Worm (Caenorhabditis elegans) whole organism, L4 larva: Measurements from ENCODE around the gene srgp-1.

Source experiments
- D1046.2 ChIP-seq: fragments of 200-800 bp; sonication (Bioruptor generic); IDR thresholded peaks from 2 replicates; pipeline ENCODE4 v1.3.6; 2022; ENCODE audit warnings: missing genetic modification characterization, missing compliant biosample characterization
- F10B5.3 ChIP-seq: sonication (generic microtip); optimal IDR thresholded peaks from 2 replicates; lab custom pipeline; 2016; ENCODE audit warnings: mild to moderate bottlenecking, missing genetic modification characterization, missing compliant biosample characterization
- F26F4.8 ChIP-seq: fragments of 200-800 bp; sonication (Bioruptor generic); conservative IDR thresholded peaks from 2 replicates; pipeline ENCODE4 v1.3.6; 2022; ENCODE audit warnings: missing genetic modification characterization, missing compliant biosample characterization
- F44E2.7 ChIP-seq: fragments of 200-800 bp; sonication (Bioruptor generic); IDR thresholded peaks from 2 replicates; pipeline ENCODE4 v2.1.2; 2022; ENCODE audit warnings: missing genetic modification characterization, missing compliant biosample characterization
- R02D3.7 ChIP-seq: fragments of 150-350 bp; sonication (generic microtip); optimal IDR thresholded peaks from 3 replicates; lab custom pipeline; 2014; ENCODE audit warnings: missing biosample characterization, missing genetic modification characterization
- T20F7.1 ChIP-seq: fragments of 200-800 bp; sonication (Bioruptor generic); optimal IDR thresholded peaks from 2 replicates; lab custom pipeline; 2018; ENCODE audit warnings: mild to moderate bottlenecking, missing genetic modification characterization, missing compliant biosample characterization
- Y5F2A.4 ChIP-seq: fragments of 200-800 bp; sonication (Bioruptor generic); optimal IDR thresholded peaks from 2 replicates; lab custom pipeline; 2018; ENCODE audit warnings: mild to moderate bottlenecking, missing genetic modification characterization, missing compliant biosample characterization
- ZK337.2 ChIP-seq: fragments of 200-800 bp; sonication (Bioruptor generic); IDR thresholded peaks from 2 replicates; pipeline ENCODE4 v1.3.6; 2022; ENCODE audit warnings: missing genetic modification reagents, missing genetic modification characterization, missing compliant biosample characterization
- ZK546.5 ChIP-seq, 2 experiments: sonication (generic microtip); optimal IDR thresholded peaks; 2 replicates each; lab custom pipeline; 2017; ENCODE audit warnings: missing biosample characterization in 2 of 2, missing genetic modification characterization in 2 of 2
- aly-2 ChIP-seq: sonication (generic microtip); optimal IDR thresholded peaks from 2 replicates; lab custom pipeline; 2018; ENCODE audit warnings: missing biosample characterization, missing genetic modification characterization
- ama-1 ChIP-seq: fragments of 150-350 bp; optimal IDR thresholded peaks from 2 replicates; lab custom pipeline; 2014; ENCODE audit warnings: inconsistent platforms, mixed read lengths
- arid-1 ChIP-seq: fragments of 200-800 bp; sonication (Bioruptor generic); conservative IDR thresholded peaks from 2 replicates; pipeline ENCODE4 v1.3.6; 2022; ENCODE audit warnings: missing genetic modification reagents, missing genetic modification characterization, missing compliant biosample characterization
- attf-4 ChIP-seq: sonication (generic microtip); optimal IDR thresholded peaks from 3 replicates; lab custom pipeline; 2017; ENCODE audit warnings: missing biosample characterization, missing genetic modification characterization
- ceh-20 ChIP-seq: fragments of 200-800 bp; sonication (Bioruptor generic); IDR thresholded peaks from 2 replicates; pipeline ENCODE4 v1.3.6; 2022; ENCODE audit warnings: missing genetic modification reagents, missing genetic modification characterization, missing compliant biosample characterization
- ceh-28 ChIP-seq: fragments of 150-350 bp; optimal IDR thresholded peaks from 2 replicates; lab custom pipeline; 2014; ENCODE audit warnings: missing biosample characterization, missing genetic modification reagents, missing genetic modification characterization
- ceh-44 ChIP-seq: fragments of 200-800 bp; sonication (Bioruptor generic); IDR thresholded peaks from 2 replicates; pipeline ENCODE4 v1.3.6; 2022; ENCODE audit warnings: missing genetic modification reagents, missing genetic modification characterization, missing compliant biosample characterization
- ceh-62 ChIP-seq: sonication (generic microtip); optimal IDR thresholded peaks from 2 replicates; lab custom pipeline; 2017; ENCODE audit warnings: missing biosample characterization, missing genetic modification characterization
- ceh-82 ChIP-seq: sonication (generic microtip); optimal IDR thresholded peaks from 2 replicates; lab custom pipeline; 2017; ENCODE audit warnings: missing biosample characterization, missing genetic modification characterization
- ces-1 ChIP-seq: fragments of 150-350 bp; sonication (generic microtip); optimal IDR thresholded peaks from 4 replicates; lab custom pipeline; 2014; ENCODE audit warnings: missing biosample characterization, missing genetic modification reagents, missing genetic modification characterization
- ctbp-1 ChIP-seq: fragments of 200-800 bp; sonication (Bioruptor generic); IDR thresholded peaks from 2 replicates; pipeline ENCODE4 v1.3.6; 2022; ENCODE audit warnings: missing genetic modification reagents, missing genetic modification characterization, missing compliant biosample characterization
- daf-8 ChIP-seq: fragments of 200-800 bp; sonication (Bioruptor generic); IDR thresholded peaks from 2 replicates; pipeline ENCODE4 v1.3.6; 2022; ENCODE audit warnings: missing genetic modification characterization, missing compliant biosample characterization
- dmd-8 ChIP-seq: fragments of 200-800 bp; sonication (Bioruptor generic); IDR thresholded peaks from 2 replicates; pipeline ENCODE4 v1.3.6; 2022; ENCODE audit warnings: missing genetic modification characterization, missing compliant biosample characterization
- dmd-9 ChIP-seq: fragments of 200-800 bp; sonication (Bioruptor generic); IDR thresholded peaks from 2 replicates; pipeline ENCODE4 v1.3.6; 2022; ENCODE audit warnings: missing genetic modification reagents, missing genetic modification characterization, missing compliant biosample characterization
- duxl-1 ChIP-seq: sonication (generic microtip); optimal IDR thresholded peaks from 2 replicates; lab custom pipeline; 2016; ENCODE audit warnings: mild to moderate bottlenecking, missing genetic modification characterization, moderate library complexity, missing compliant biosample characterization; ENCODE audit not compliant: poor library complexity
- fkh-10 ChIP-seq: fragments of 150-350 bp; optimal IDR thresholded peaks from 2 replicates; lab custom pipeline; 2014; ENCODE audit warnings: missing biosample characterization, missing genetic modification reagents, missing genetic modification characterization
- hlh-30 ChIP-seq: sonication (generic microtip); optimal IDR thresholded peaks from 2 replicates; lab custom pipeline; 2017; ENCODE audit warnings: antibody characterized with exemption, mild to moderate bottlenecking, missing genetic modification characterization, missing compliant biosample characterization; ENCODE audit not compliant: insufficient read depth
- hmg-1.1 ChIP-seq: fragments of 200-800 bp; sonication (Bioruptor generic); IDR thresholded peaks from 2 replicates; pipeline ENCODE4 v1.3.6; 2022; ENCODE audit warnings: missing genetic modification reagents, missing genetic modification characterization, missing compliant biosample characterization
- lin-1 ChIP-seq: fragments of 200-800 bp; sonication (Bioruptor generic); IDR thresholded peaks from 2 replicates; pipeline ENCODE4 v1.3.6; 2022; ENCODE audit warnings: missing genetic modification reagents, missing genetic modification characterization, missing compliant biosample characterization
- lin-13 ChIP-seq: fragments of 150-350 bp; optimal IDR thresholded peaks from 2 replicates; lab custom pipeline; 2014; ENCODE audit warnings: missing biosample characterization, missing genetic modification reagents, missing genetic modification characterization
- lin-15B ChIP-seq: fragments of 150-350 bp; sonication (generic microtip); optimal IDR thresholded peaks from 3 replicates; lab custom pipeline; 2014; ENCODE audit warnings: missing biosample characterization, missing genetic modification characterization
- lin-38 ChIP-seq: fragments of 200-800 bp; sonication (Bioruptor generic); IDR thresholded peaks from 2 replicates; pipeline ENCODE4 v1.3.6; 2022; ENCODE audit warnings: missing genetic modification reagents, missing genetic modification characterization, missing compliant biosample characterization
- lin-39 ChIP-seq: fragments of 150-350 bp; optimal IDR thresholded peaks from 2 replicates; lab custom pipeline; 2014; ENCODE audit warnings: missing biosample characterization, missing genetic modification reagents, missing genetic modification characterization
- madf-9 ChIP-seq: fragments of 200-800 bp; sonication (Bioruptor generic); conservative IDR thresholded peaks from 2 replicates; pipeline ENCODE4 v1.3.6; 2022; ENCODE audit warnings: missing genetic modification reagents, missing genetic modification characterization, missing compliant biosample characterization
- mep-1 ChIP-seq: fragments of 150-350 bp; sonication (generic microtip); optimal IDR thresholded peaks from 3 replicates; lab custom pipeline; 2014; ENCODE audit warnings: missing biosample characterization, missing genetic modification characterization
- mxl-3 ChIP-seq: fragments of 200-800 bp; sonication (Bioruptor generic); optimal IDR thresholded peaks from 2 replicates; lab custom pipeline; 2018; ENCODE audit warnings: mild to moderate bottlenecking, missing genetic modification characterization, missing compliant biosample characterization
- nhr-25 ChIP-seq: sonication (generic microtip); optimal IDR thresholded peaks from 2 replicates; lab custom pipeline; 2017; ENCODE audit warnings: missing genetic modification characterization, mild to moderate bottlenecking, missing compliant biosample characterization, antibody characterized with exemption, moderate library complexity, borderline replicate concordance; ENCODE audit not compliant: insufficient read depth
- nhr-28 ChIP-seq: fragments of 150-350 bp; optimal IDR thresholded peaks from 2 replicates; lab custom pipeline; 2014; ENCODE audit warnings: missing biosample characterization, missing genetic modification characterization
- nhr-48 ChIP-seq: sonication (generic microtip); optimal IDR thresholded peaks from 2 replicates; lab custom pipeline; 2016; ENCODE audit warnings: mild to moderate bottlenecking, missing genetic modification characterization, missing compliant biosample characterization
- nhr-6 ChIP-seq: fragments of 150-350 bp; optimal IDR thresholded peaks from 2 replicates; lab custom pipeline; 2014; ENCODE audit warnings: missing biosample characterization, missing genetic modification characterization
- nhr-76 ChIP-seq: fragments of 150-350 bp; optimal IDR thresholded peaks from 2 replicates; lab custom pipeline; 2014; ENCODE audit warnings: missing biosample characterization, missing genetic modification characterization
- nhr-77 ChIP-seq: fragments of 150-350 bp; optimal IDR thresholded peaks from 2 replicates; lab custom pipeline; 2014; ENCODE audit warnings: missing biosample characterization, missing genetic modification characterization
- pqm-1 ChIP-seq: sonication (generic microtip); optimal IDR thresholded peaks from 2 replicates; lab custom pipeline; 2017; ENCODE audit warnings: missing biosample characterization, missing genetic modification characterization
- rbr-2 ChIP-seq: sonication (generic microtip); optimal IDR thresholded peaks from 2 replicates; lab custom pipeline; 2016; ENCODE audit warnings: missing genotype, missing genetic modification characterization, missing compliant biosample characterization
- saeg-2 ChIP-seq: fragments of 200-800 bp; sonication (Bioruptor generic); IDR thresholded peaks from 2 replicates; pipeline ENCODE4 v1.3.6; 2022; ENCODE audit warnings: missing genetic modification reagents, missing genetic modification characterization, missing compliant biosample characterization
- sdz-12 ChIP-seq: fragments of 200-800 bp; sonication (Bioruptor generic); optimal IDR thresholded peaks from 2 replicates; lab custom pipeline; 2018; ENCODE audit warnings: mild to moderate bottlenecking, missing genetic modification characterization, missing compliant biosample characterization
- snpc-1.2 ChIP-seq: fragments of 200-800 bp; sonication (Bioruptor generic); IDR thresholded peaks from 2 replicates; pipeline ENCODE4 v1.3.6; 2022; ENCODE audit warnings: missing genetic modification reagents, missing genetic modification characterization, missing compliant biosample characterization
- snpc-4 ChIP-seq: fragments of 150-350 bp; optimal IDR thresholded peaks from 2 replicates; lab custom pipeline; 2014; ENCODE audit warnings: missing biosample characterization, missing genetic modification characterization
- spr-3 ChIP-seq: fragments of 200-800 bp; sonication (Bioruptor generic); optimal IDR thresholded peaks from 2 replicates; lab custom pipeline; 2018; ENCODE audit warnings: mild to moderate bottlenecking, missing genetic modification characterization, missing compliant biosample characterization
- tag-97 ChIP-seq: fragments of 200-800 bp; sonication (Bioruptor generic); IDR thresholded peaks from 2 replicates; pipeline ENCODE4 v1.3.6; 2022; ENCODE audit warnings: missing genetic modification characterization, missing compliant biosample characterization
- unc-130 ChIP-seq: sonication (generic microtip); optimal IDR thresholded peaks from 2 replicates; lab custom pipeline; 2016; ENCODE audit warnings: missing genetic modification reagents, missing genetic modification characterization, missing compliant biosample characterization
- unc-39 ChIP-seq: sonication (generic microtip); optimal IDR thresholded peaks from 2 replicates; lab custom pipeline; 2017; ENCODE audit warnings: missing biosample characterization, missing genetic modification characterization
- unc-62 ChIP-seq, 3 experiments: fragments of 150-350 bp in 1 of 3; sonication (generic microtip); optimal IDR thresholded peaks in 2 of 3; peaks in 1 of 3; 1 replicate in 1 of 3; 2 replicates in 2 of 3; lab custom pipeline; 2014 to 2017; ENCODE audit warnings: missing biosample characterization in 3 of 3, missing genetic modification characterization in 3 of 3, missing genetic modification reagents in 3 of 3, missing genotype in 1 of 3

The srgp-1 gene

ce11 chrIV:11583906-11584378 is 13.6 kb downstream of the srgp-1 start, which contains the start of gene F12F6.1 (continued):
- TF ChIP-seq nhr-25 (no peak), dmd-9 (GFP tag; lab: Robert Waterston, UW) (0 out of 2 replicates have a peak, but pooled peaks have one; percentile 11), aly-2 (tag; lab: Kevin White, UChicago) (no peak), ceh-28 (tag; lab: Kevin White, UChicago) (no peak), mxl-3 (GFP tag; lab: Kevin White, UChicago) (peak; percentile 10), Y5F2A.4 (no peak), lin-39 (tag; lab: Kevin White, UChicago) (no peak), nhr-77 (tag; lab: Kevin White, UChicago) (no peak), ceh-62 (tag; lab: Kevin White, UChicago) (no peak), daf-8 (GFP tag; lab: Robert Waterston, UW) (no peak), spr-3 (GFP tag; lab: Kevin White, UChicago) (no peak), lin-13 (no peak), arid-1 (GFP tag; lab: Robert Waterston, UW) (no peak), saeg-2 (GFP tag; lab: Robert Waterston, UW) (no peak), rbr-2 (tag; lab: Kevin White, UChicago) (no peak), unc-62 (GFP tag; optimal IDR thresholded peaks at IDR 0.05 in 1 of 2; lab: Kevin White, UChicago) (no peak), unc-62 (tag; optimal IDR thresholded peaks at IDR 0.05; lab: Kevin White, UChicago) (no peak), ZK546.5 (tag; optimal IDR thresholded peaks at IDR 0.05; lab: Kevin White, UChicago) (no peak), ceh-44 (GFP tag; lab: Robert Waterston, UW) (0 out of 2 replicates have a peak, but pooled peaks have one; percentile 14), F10B5.3 (tag; lab: Kevin White, UChicago) (no peak), attf-4 (tag; lab: Kevin White, UChicago) (no peak), madf-9 (GFP tag; lab: Robert Waterston, UW) (no peak), lin-15B (no peak), dmd-8 (GFP tag; lab: Robert Waterston, UW) (0 out of 2 replicates have a peak, but pooled peaks have one; percentile 53), ZK337.2 (GFP tag; lab: Robert Waterston, UW) (no peak), pqm-1 (no peak), T20F7.1 (GFP tag; lab: Kevin White, UChicago) (no peak), F26F4.8 (no peak), snpc-1.2 (GFP tag; lab: Robert Waterston, UW) (no peak), nhr-76 (tag; lab: Kevin White, UChicago) (no peak), nhr-6 (peak; percentile 30), unc-130 (GFP tag; lab: Kevin White, UChicago) (no peak), nhr-48 (tag; lab: Kevin White, UChicago) (no peak), sdz-12 (GFP tag; lab: Kevin White, UChicago) (no peak), ces-1 (GFP tag; lab: Kevin White, UChicago) (no peak), lin-1 (GFP tag; lab: Robert Waterston, UW) (no peak), mep-1 (peak; percentile 38), hmg-1.1 (peak; percentile 27; the same call in 1 of the 2 replicates), lin-38 (GFP tag; lab: Robert Waterston, UW) (no peak), fkh-10 (no peak), duxl-1 (tag; lab: Kevin White, UChicago) (no peak), tag-97 (GFP tag; lab: Robert Waterston, UW) (no peak), ctbp-1 (GFP tag; lab: Robert Waterston, UW) (no peak), ama-1 (lab: Kevin White, UChicago) (no peak), nhr-28 (no peak), snpc-4 (tag; lab: Kevin White, UChicago) (no peak), hlh-30 (tag; lab: Kevin White, UChicago) (peak; percentile 60), D1046.2 (GFP tag; lab: Robert Waterston, UW) (no peak), R02D3.7 (no peak), F44E2.7 (GFP tag; lab: Robert Waterston, UW) (no peak), ceh-20 (GFP tag; lab: Robert Waterston, UW) (0 out of 2 replicates have a peak, but pooled peaks have one; percentile 42), unc-39 (tag; lab: Kevin White, UChicago) (no peak), ceh-82 (tag; lab: Kevin White, UChicago) (no peak)
